Worm (Caenorhabditis elegans) whole organism, late embryonic: Measurements from ENCODE around the gene F32D1.11.

Source experiments
- K09A11.1 ChIP-seq: sonication (generic microtip); optimal IDR thresholded peaks from 2 replicates; lab custom pipeline; 2017; ENCODE audit warnings: antibody characterized with exemption, mild to moderate bottlenecking, missing genetic modification characterization, missing compliant biosample characterization; ENCODE audit not compliant: insufficient read depth
- T23F11.4 ChIP-seq: fragments of 200-800 bp; sonication (Bioruptor generic); optimal IDR thresholded peaks from 2 replicates; lab custom pipeline; 2018; ENCODE audit warnings: mild to moderate bottlenecking, missing genetic modification characterization, missing compliant biosample characterization
- ahr-1 ChIP-seq: sonication (generic microtip); optimal IDR thresholded peaks from 2 replicates; lab custom pipeline; 2016; ENCODE audit warnings: missing genetic modification characterization, missing compliant biosample characterization
- ceh-14 ChIP-seq: sonication (generic microtip); optimal IDR thresholded peaks from 2 replicates; lab custom pipeline; 2016; ENCODE audit warnings: missing genotype, missing genetic modification characterization, missing compliant biosample characterization
- ceh-18 ChIP-seq: sonication (generic microtip); optimal IDR thresholded peaks from 2 replicates; lab custom pipeline; 2016; ENCODE audit warnings: missing genetic modification characterization, missing compliant biosample characterization
- ceh-19 ChIP-seq: fragments of 200-800 bp; sonication (Bioruptor generic); optimal IDR thresholded peaks from 2 replicates; lab custom pipeline; 2018; ENCODE audit warnings: mild to moderate bottlenecking, missing genetic modification characterization, missing compliant biosample characterization
- ceh-2 ChIP-seq: sonication (generic microtip); optimal IDR thresholded peaks from 2 replicates; lab custom pipeline; 2016; ENCODE audit warnings: missing genotype, missing genetic modification characterization, missing compliant biosample characterization
- ceh-24 ChIP-seq: sonication (generic microtip); optimal IDR thresholded peaks from 2 replicates; lab custom pipeline; 2016; ENCODE audit warnings: mild to moderate bottlenecking, missing genetic modification characterization, missing compliant biosample characterization
- ceh-30 ChIP-seq: fragments of 150-350 bp; optimal IDR thresholded peaks from 2 replicates; lab custom pipeline; 2014; ENCODE audit warnings: missing biosample characterization, missing genetic modification characterization
- ceh-34 ChIP-seq: sonication (generic microtip); optimal IDR thresholded peaks from 2 replicates; lab custom pipeline; 2016; ENCODE audit warnings: mild to moderate bottlenecking, missing genetic modification characterization, missing compliant biosample characterization
- ceh-48 ChIP-seq: sonication (generic microtip); optimal IDR thresholded peaks from 2 replicates; lab custom pipeline; 2016; ENCODE audit warnings: missing genetic modification characterization, inconsistent platforms, missing compliant biosample characterization
- che-1 ChIP-seq: sonication (generic microtip); optimal IDR thresholded peaks from 2 replicates; lab custom pipeline; 2016; ENCODE audit warnings: mild to moderate bottlenecking, missing genetic modification characterization, missing compliant biosample characterization
- dmd-4 ChIP-seq: sonication (generic microtip); optimal IDR thresholded peaks from 2 replicates; lab custom pipeline; 2016; ENCODE audit warnings: borderline replicate concordance, missing genetic modification characterization, missing compliant biosample characterization
- elt-2 ChIP-seq: sonication (generic microtip); optimal IDR thresholded peaks from 2 replicates; lab custom pipeline; 2016; ENCODE audit warnings: missing genetic modification reagents, missing genetic modification characterization, missing compliant biosample characterization
- elt-4 ChIP-seq: sonication (generic microtip); optimal IDR thresholded peaks from 2 replicates; lab custom pipeline; 2016; ENCODE audit warnings: missing genetic modification characterization, missing compliant biosample characterization
- ets-4 ChIP-seq: sonication (generic microtip); optimal IDR thresholded peaks from 2 replicates; lab custom pipeline; 2016; ENCODE audit warnings: missing genetic modification characterization, missing compliant biosample characterization
- fax-1 ChIP-seq: sonication (generic microtip); optimal IDR thresholded peaks from 2 replicates; lab custom pipeline; 2016; ENCODE audit warnings: missing genotype, missing genetic modification characterization, missing compliant biosample characterization
- fkh-10 ChIP-seq: fragments of 150-350 bp; optimal IDR thresholded peaks from 2 replicates; lab custom pipeline; 2014; ENCODE audit warnings: missing biosample characterization, missing genetic modification reagents, missing genetic modification characterization
- fkh-6 ChIP-seq: sonication (generic microtip); optimal IDR thresholded peaks from 2 replicates; lab custom pipeline; 2016; ENCODE audit warnings: missing genetic modification characterization, missing compliant biosample characterization
- gmeb-2 ChIP-seq: sonication (generic microtip); optimal IDR thresholded peaks from 2 replicates; lab custom pipeline; 2016; ENCODE audit warnings: missing genetic modification characterization, inconsistent platforms, missing compliant biosample characterization
- hlh-13 ChIP-seq: fragments of 200-800 bp; sonication (Bioruptor generic); optimal IDR thresholded peaks from 2 replicates; lab custom pipeline; 2018; ENCODE audit warnings: mild to moderate bottlenecking, missing genetic modification characterization, missing compliant biosample characterization
- hlh-6 ChIP-seq: sonication (generic microtip); optimal IDR thresholded peaks from 2 replicates; lab custom pipeline; 2016; ENCODE audit warnings: missing genotype, missing genetic modification characterization, missing compliant biosample characterization
- hlh-8 ChIP-seq: sonication (generic microtip); optimal IDR thresholded peaks from 2 replicates; lab custom pipeline; 2016; ENCODE audit warnings: missing genotype, missing genetic modification characterization, missing compliant biosample characterization
- lim-6 ChIP-seq: sonication (generic microtip); optimal IDR thresholded peaks from 2 replicates; lab custom pipeline; 2016; ENCODE audit warnings: missing genetic modification characterization, missing compliant biosample characterization
- lin-11 ChIP-seq: fragments of 200-800 bp; sonication (Bioruptor generic); optimal IDR thresholded peaks from 2 replicates; lab custom pipeline; 2018; ENCODE audit warnings: mild to moderate bottlenecking, missing genetic modification characterization, missing compliant biosample characterization
- madf-2 ChIP-seq: sonication (generic microtip); optimal IDR thresholded peaks from 2 replicates; lab custom pipeline; 2017; ENCODE audit warnings: missing genetic modification characterization, missing compliant biosample characterization
- mec-3 ChIP-seq: sonication (generic microtip); optimal IDR thresholded peaks from 2 replicates; lab custom pipeline; 2016; ENCODE audit warnings: borderline replicate concordance, missing genetic modification characterization, missing compliant biosample characterization
- nfya-1 ChIP-seq: sonication (generic microtip); optimal IDR thresholded peaks from 2 replicates; lab custom pipeline; 2017; ENCODE audit warnings: missing genetic modification characterization, mild to moderate bottlenecking, missing compliant biosample characterization, antibody characterized with exemption, moderate library complexity
- nhr-11 ChIP-seq: fragments of 150-350 bp; optimal IDR thresholded peaks from 2 replicates; lab custom pipeline; 2014; ENCODE audit warnings: missing biosample characterization, missing genetic modification characterization
- pag-3 ChIP-seq: sonication (generic microtip); optimal IDR thresholded peaks from 2 replicates; lab custom pipeline; 2016; ENCODE audit warnings: missing compliant biosample characterization, missing genetic modification characterization, borderline replicate concordance
- pax-1 ChIP-seq: fragments of 150-350 bp; optimal IDR thresholded peaks from 2 replicates; lab custom pipeline; 2014; ENCODE audit warnings: missing biosample characterization, missing genetic modification characterization
- pha-4 ChIP-seq: fragments of 150-350 bp; optimal IDR thresholded peaks from 2 replicates; lab custom pipeline; 2018; ENCODE audit warnings: missing biosample characterization, missing genetic modification reagents, missing genetic modification characterization
- ref-2 ChIP-seq: sonication (generic microtip); optimal IDR thresholded peaks from 2 replicates; lab custom pipeline; 2016; ENCODE audit warnings: missing genetic modification characterization, missing compliant biosample characterization
- rnt-1 ChIP-seq: sonication (generic microtip); optimal IDR thresholded peaks from 2 replicates; lab custom pipeline; 2016; ENCODE audit warnings: missing genetic modification characterization, missing compliant biosample characterization
- sdc-2 ChIP-seq: sonication (generic microtip); optimal IDR thresholded peaks from 2 replicates; lab custom pipeline; 2016; ENCODE audit warnings: missing genotype, missing genetic modification characterization, missing compliant biosample characterization
- sox-4 ChIP-seq: sonication (generic microtip); optimal IDR thresholded peaks from 2 replicates; lab custom pipeline; 2017; ENCODE audit warnings: mild to moderate bottlenecking, missing genetic modification characterization, inconsistent platforms, missing compliant biosample characterization
- syd-9 ChIP-seq: sonication (generic microtip); optimal IDR thresholded peaks from 2 replicates; lab custom pipeline; 2016; ENCODE audit warnings: mild to moderate bottlenecking, missing genetic modification characterization, moderate library complexity, missing compliant biosample characterization
- tbx-7 ChIP-seq: sonication (generic microtip); optimal IDR thresholded peaks from 2 replicates; lab custom pipeline; 2016; ENCODE audit warnings: missing genotype, missing genetic modification characterization, missing compliant biosample characterization
- ttx-3 ChIP-seq: sonication (generic microtip); optimal IDR thresholded peaks from 2 replicates; lab custom pipeline; 2016; ENCODE audit warnings: missing genetic modification reagents, missing genetic modification characterization, missing compliant biosample characterization
- unc-3 ChIP-seq, 2 experiments: fragments of 200-800 bp in 1 of 2; sonication (Bioruptor generic) in 1 of 2; sonication (generic microtip) in 1 of 2; conservative IDR thresholded peaks in 1 of 2; optimal IDR thresholded peaks in 1 of 2; 2 replicates each; pipeline versions ENCODE4 v1.3.6 to Lab custom; 2016 to 2022; ENCODE audit warnings: missing compliant biosample characterization in 2 of 2, missing genetic modification characterization in 2 of 2, missing genetic modification reagents in 1 of 2
- unc-42 ChIP-seq: sonication (generic microtip); optimal IDR thresholded peaks from 2 replicates; lab custom pipeline; 2016; ENCODE audit warnings: missing genotype, missing genetic modification characterization, missing compliant biosample characterization
- ztf-16 ChIP-seq: sonication (generic microtip); optimal IDR thresholded peaks from 2 replicates; lab custom pipeline; 2017; ENCODE audit warnings: missing genetic modification characterization, missing compliant biosample characterization

F32D1.11 gene

DNA sequence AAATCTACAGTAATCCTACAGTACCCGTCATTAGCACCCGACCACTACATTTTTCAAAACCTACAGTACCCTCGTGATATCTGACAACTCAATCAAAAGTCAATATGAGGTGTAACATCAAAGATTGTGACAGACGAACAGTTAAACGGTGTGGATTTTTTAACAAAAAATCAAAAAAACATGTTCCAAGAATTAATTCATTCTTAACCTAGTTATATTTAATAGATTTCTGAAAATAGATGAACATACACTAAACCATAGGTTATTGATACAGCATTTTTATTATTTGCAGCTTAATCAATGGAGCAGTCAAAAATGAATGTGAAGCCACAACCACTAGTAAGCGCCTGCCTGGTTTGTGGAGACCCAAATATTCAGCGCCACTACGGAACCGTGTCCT is 41.2 kb upstream of the F32D1.11 start, which contains the start of gene nhr-118:
Gene nhr-118, plus strand, starts transcription at position 301 of the 400 bp plus-strand sequence.
- TF ChIP-seq fax-1 (no peak), ets-4 (tag; lab: Kevin White, UChicago) (no peak), unc-42 (tag; lab: Kevin White, UChicago) (no peak), ceh-34 (tag; lab: Kevin White, UChicago) (no peak), hlh-13 (GFP tag; lab: Kevin White, UChicago) (no peak), pag-3 (tag; lab: Kevin White, UChicago) (no peak), che-1 (tag; lab: Kevin White, UChicago) (no peak), unc-3 (GFP tag; conservative IDR thresholded peaks at IDR 0.05; lab: Robert Waterston, UW) (no peak), unc-3 (tag; optimal IDR thresholded peaks at IDR 0.05; lab: Kevin White, UChicago) (no peak), pax-1 (tag; lab: Kevin White, UChicago) (no peak), K09A11.1 (tag; lab: Kevin White, UChicago) (no peak), rnt-1 (no peak), ceh-14 (tag; lab: Kevin White, UChicago) (no peak), syd-9 (tag; lab: Kevin White, UChicago) (no peak), ceh-48 (tag; lab: Kevin White, UChicago) (no peak), tbx-7 (tag; lab: Kevin White, UChicago) (no peak), fkh-6 (tag; lab: Kevin White, UChicago) (no peak), ztf-16 (tag; lab: Kevin White, UChicago) (no peak), nfya-1 (tag; lab: Kevin White, UChicago) (no peak), elt-4 (tag; lab: Kevin White, UChicago) (no peak)

DNA sequence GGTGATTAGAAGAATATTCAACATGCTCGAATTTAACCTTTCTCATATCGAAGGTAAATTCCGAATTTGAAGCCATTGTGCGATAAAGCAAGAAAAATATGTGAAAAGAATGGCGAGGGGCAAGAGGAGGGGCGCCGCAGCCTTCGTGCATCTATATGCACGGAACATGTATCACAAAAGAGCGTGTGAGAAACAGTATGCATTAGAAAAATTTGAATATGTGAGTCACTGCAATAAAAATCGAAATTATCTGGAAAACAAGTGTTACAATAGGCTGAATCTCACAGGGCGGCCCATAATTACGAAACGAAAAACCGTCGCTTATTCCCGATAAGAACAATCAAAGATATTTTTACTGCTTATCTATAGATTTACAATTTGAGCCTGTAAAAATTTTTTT is 35.5 kb upstream of the F32D1.11 start, which contains the start of gene F13A2.5:
Gene F13A2.5, minus strand, starts transcription at position 101 of the 400 bp plus-strand sequence.
- no peak for TF ChIP-seq pha-4
- no peak for TF ChIP-seq hlh-8
- no peak for TF ChIP-seq ceh-19 (GFP tag; lab: Kevin White, UChicago)
- TF ChIP-seq pax-1 (tag; lab: Kevin White, UChicago) = no peak
- no peak for TF ChIP-seq ceh-30
- TF ChIP-seq ets-4 (tag; lab: Kevin White, UChicago) = no peak
- no peak for TF ChIP-seq lim-6
- TF ChIP-seq hlh-6 (tag; lab: Kevin White, UChicago) = no peak
- no peak for TF ChIP-seq mec-3 (tag; lab: Kevin White, UChicago)
- no peak for TF ChIP-seq madf-2
- no peak for TF ChIP-seq ahr-1 (tag; lab: Kevin White, UChicago)
- no peak for TF ChIP-seq fkh-10 (GFP tag; lab: Kevin White, UChicago)

DNA sequence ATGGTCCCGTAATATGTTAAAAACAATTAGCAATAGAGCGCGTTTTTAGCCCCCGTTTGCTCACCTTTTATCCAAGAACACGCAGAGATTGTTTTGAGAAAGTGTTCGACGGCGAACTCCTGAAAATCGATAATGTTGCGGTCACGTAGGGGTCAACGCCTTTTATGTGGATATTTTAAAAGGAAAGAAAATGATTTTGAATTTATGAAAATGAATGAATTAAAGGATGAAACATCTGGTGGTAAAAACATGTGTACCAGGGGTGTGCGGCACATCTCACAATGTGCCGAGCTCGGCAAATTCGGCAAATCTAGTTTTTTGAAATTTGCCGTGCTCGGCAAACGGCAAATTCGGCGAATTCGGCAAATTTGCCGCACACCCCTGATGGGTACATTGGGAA is 33.8 kb upstream of the F32D1.11 start, which contains the start of gene F13A2.4:
Gene F13A2.4, minus strand, starts transcription at position 101 of the 400 bp plus-strand sequence.
- TF ChIP-seq ceh-2 (tag; lab: Kevin White, UChicago) = no peak
- TF ChIP-seq sdc-2 (tag; lab: Kevin White, UChicago) = no peak
- TF ChIP-seq gmeb-2 = no peak
- no peak for TF ChIP-seq pax-1 (tag; lab: Kevin White, UChicago)
- no peak for TF ChIP-seq elt-2 (tag; lab: Kevin White, UChicago)

DNA sequence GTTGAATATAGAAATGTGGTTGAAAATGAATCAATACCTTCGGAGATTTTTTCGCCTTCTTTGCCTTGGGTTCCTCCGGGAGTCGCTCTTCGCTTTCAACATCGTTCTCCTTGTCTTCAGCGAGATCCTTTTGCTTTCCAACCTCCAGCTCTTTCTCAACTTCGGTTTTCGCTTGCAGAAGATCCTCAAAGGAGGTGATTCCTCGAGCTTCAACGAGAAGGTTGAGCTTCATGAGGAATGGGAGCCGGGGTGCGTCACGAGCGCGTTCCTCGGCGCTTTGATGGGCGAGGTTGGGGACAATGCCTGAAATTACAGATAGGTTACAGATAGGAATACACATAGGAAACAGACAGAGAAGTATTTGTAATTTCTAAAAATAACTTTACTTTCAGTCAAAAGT is 32.5 kb upstream of the F32D1.11 start:
- TF ChIP-seq T23F11.4 (GFP tag; lab: Kevin White, UChicago) (no peak), dmd-4 (tag; lab: Kevin White, UChicago) (no peak), che-1 (tag; lab: Kevin White, UChicago) (no peak), ref-2 (tag; lab: Kevin White, UChicago) (no peak), lim-6 (no peak), syd-9 (tag; lab: Kevin White, UChicago) (no peak), nhr-11 (no peak), sox-4 (tag; lab: Kevin White, UChicago) (no peak), tbx-7 (tag; lab: Kevin White, UChicago) (no peak), ceh-18 (no peak), ceh-24 (tag; lab: Kevin White, UChicago) (no peak), ceh-2 (tag; lab: Kevin White, UChicago) (no peak), nfya-1 (tag; lab: Kevin White, UChicago) (no peak), ttx-3 (no peak), lin-11 (tag; lab: Kevin White, UChicago) (no peak), fkh-10 (GFP tag; lab: Kevin White, UChicago) (no peak), K09A11.1 (tag; lab: Kevin White, UChicago) (no peak)
